Fruit fly (Drosophila melanogaster): ENCODE measurements around the gene sdt.

- TF ChIP-seq CG6808 (GFP tag; optimal IDR thresholded peaks at IDR 0.05) = no peak
- no peak for TF ChIP-seq pdm3 (GFP tag; optimal IDR thresholded peaks at IDR 0.05)
- no peak for TF ChIP-seq Sox14 (GFP tag; optimal IDR thresholded peaks at IDR 0.05)
- TF ChIP-seq Eip78C (GFP tag) = no peak
- TF ChIP-seq OdsH (GFP tag; optimal IDR thresholded peaks at IDR 0.05) = no peak
- no peak for TF ChIP-seq Ets96B (tag; optimal IDR thresholded peaks at IDR 0.05)
- no peak for TF ChIP-seq dsx (GFP tag; optimal IDR thresholded peaks at IDR 0.05; ENCODE audit: poor library complexity, severe bottlenecking)
Observed at dm6 chrX:8170166-8170565, 8.2 kb upstream of the sdt start, which contains the start of gene CG2278.
